Worm (Caenorhabditis elegans) whole organism, L2 larva: Measurements from ENCODE around the gene F11A5.17.

Experiments
- F13H6.1 ChIP-seq: sonication (generic microtip); optimal IDR thresholded peaks from 2 replicates; lab custom pipeline; 2016; ENCODE audit warnings: missing genetic modification characterization, missing compliant biosample characterization
- Y55F3AM.14 ChIP-seq: fragments of 200-800 bp; sonication (Bioruptor generic); optimal IDR thresholded peaks from 2 replicates; lab custom pipeline; 2018; ENCODE audit warnings: mild to moderate bottlenecking, missing genetic modification characterization, missing compliant biosample characterization
- ZK546.5 ChIP-seq: sonication (generic microtip); optimal IDR thresholded peaks from 2 replicates; lab custom pipeline; 2017; ENCODE audit warnings: missing biosample characterization, missing genetic modification characterization
- aly-2 ChIP-seq: fragments of 150-350 bp; optimal IDR thresholded peaks from 2 replicates; lab custom pipeline; 2014; ENCODE audit warnings: missing biosample characterization, missing genetic modification characterization
- blmp-1 ChIP-seq: sonication (generic microtip); optimal IDR thresholded peaks from 2 replicates; lab custom pipeline; 2017; ENCODE audit warnings: missing genetic modification characterization, mild to moderate bottlenecking, missing compliant biosample characterization, antibody characterized with exemption, moderate library complexity; ENCODE audit not compliant: insufficient read depth
- ceh-16 ChIP-seq: fragments of 150-350 bp; optimal IDR thresholded peaks from 2 replicates; lab custom pipeline; 2014; ENCODE audit warnings: missing biosample characterization, missing genetic modification characterization
- crh-2 ChIP-seq: sonication (generic microtip); optimal IDR thresholded peaks from 2 replicates; lab custom pipeline; 2017; ENCODE audit warnings: missing biosample characterization, missing genetic modification characterization
- elt-3 ChIP-seq: sonication (generic microtip); optimal IDR thresholded peaks from 2 replicates; lab custom pipeline; 2017; ENCODE audit warnings: missing biosample characterization, missing genetic modification characterization
- fos-1 ChIP-seq: fragments of 150-350 bp; optimal IDR thresholded peaks from 2 replicates; lab custom pipeline; 2014; ENCODE audit warnings: missing biosample characterization, missing genetic modification characterization
- gmeb-1 ChIP-seq: fragments of 150-350 bp; optimal IDR thresholded peaks from 2 replicates; lab custom pipeline; 2014; ENCODE audit warnings: missing biosample characterization, missing genetic modification characterization
- lin-13 ChIP-seq: fragments of 150-350 bp; optimal IDR thresholded peaks from 2 replicates; lab custom pipeline; 2014; ENCODE audit warnings: missing biosample characterization, missing genetic modification reagents, missing genetic modification characterization
- lsy-2 ChIP-seq, 2 experiments: fragments of 150-350 bp in 1 of 2; sonication (generic microtip) in 1 of 2; optimal IDR thresholded peaks; 2 replicates each; lab custom pipeline; 2014 to 2017; ENCODE audit warnings: missing biosample characterization in 2 of 2, missing genetic modification characterization in 2 of 2
- mab-5 ChIP-seq: fragments of 150-350 bp; optimal IDR thresholded peaks from 2 replicates; lab custom pipeline; 2014; ENCODE audit warnings: missing biosample characterization, missing genetic modification characterization
- mbf-1 ChIP-seq: sonication (generic microtip); optimal IDR thresholded peaks from 2 replicates; lab custom pipeline; 2017; ENCODE audit warnings: missing biosample characterization, missing genetic modification characterization
- mdl-1 ChIP-seq, 2 experiments: fragments of 150-350 bp in 1 of 2; sonication (generic microtip) in 1 of 2; optimal IDR thresholded peaks; 2 replicates each; lab custom pipeline; 2017; ENCODE audit warnings: missing biosample characterization in 2 of 2, missing genetic modification characterization in 2 of 2
- nhr-10 ChIP-seq: sonication (generic microtip); optimal IDR thresholded peaks from 2 replicates; lab custom pipeline; 2017; ENCODE audit warnings: missing biosample characterization, missing genetic modification characterization
- nhr-129 ChIP-seq: fragments of 150-350 bp; optimal IDR thresholded peaks from 2 replicates; lab custom pipeline; 2014; ENCODE audit warnings: missing biosample characterization, missing genetic modification characterization
- nhr-21 ChIP-seq: fragments of 150-350 bp; optimal IDR thresholded peaks from 2 replicates; lab custom pipeline; 2014; ENCODE audit warnings: missing biosample characterization, missing genetic modification characterization
- nhr-23 ChIP-seq: fragments of 150-350 bp; optimal IDR thresholded peaks from 2 replicates; lab custom pipeline; 2014; ENCODE audit warnings: missing biosample characterization, missing genetic modification reagents, missing genetic modification characterization
- nhr-237 ChIP-seq: fragments of 150-350 bp; optimal IDR thresholded peaks from 2 replicates; lab custom pipeline; 2014; ENCODE audit warnings: missing biosample characterization, missing genetic modification characterization
- nhr-25 ChIP-seq: fragments of 150-350 bp; sonication (generic microtip); optimal IDR thresholded peaks from 3 replicates; lab custom pipeline; 2014; ENCODE audit warnings: missing biosample characterization, missing genetic modification characterization
- nhr-6 ChIP-seq: fragments of 150-350 bp; optimal IDR thresholded peaks from 2 replicates; lab custom pipeline; 2014; ENCODE audit warnings: missing biosample characterization, missing genetic modification characterization
- peb-1 ChIP-seq: fragments of 150-350 bp; optimal IDR thresholded peaks from 2 replicates; lab custom pipeline; 2014; ENCODE audit warnings: missing biosample characterization, missing genetic modification characterization
- sem-4 ChIP-seq: fragments of 150-350 bp; optimal IDR thresholded peaks from 2 replicates; lab custom pipeline; 2014; ENCODE audit warnings: missing biosample characterization, missing genetic modification reagents, missing genetic modification characterization
- sma-9 ChIP-seq, 2 experiments: fragments of 150-350 bp in 1 of 2; sonication (generic microtip) in 1 of 2; optimal IDR thresholded peaks; 2 replicates each; lab custom pipeline; 2014 to 2016; ENCODE audit warnings: missing genetic modification characterization in 2 of 2, mild to moderate bottlenecking in 1 of 2, missing biosample characterization in 1 of 2, missing compliant biosample characterization in 1 of 2, missing genetic modification reagents in 1 of 2, moderate library complexity in 1 of 2
- snpc-4 ChIP-seq: fragments of 150-350 bp; optimal IDR thresholded peaks from 2 replicates; lab custom pipeline; 2014; ENCODE audit warnings: missing biosample characterization, missing genetic modification characterization
- unc-39 ChIP-seq: fragments of 150-350 bp; optimal IDR thresholded peaks from 2 replicates; lab custom pipeline; 2014; ENCODE audit warnings: missing biosample characterization, missing genetic modification characterization
- unc-55 ChIP-seq: fragments of 150-350 bp; sonication (generic microtip); optimal IDR thresholded peaks from 3 replicates; lab custom pipeline; 2014; ENCODE audit warnings: missing biosample characterization, missing genetic modification reagents, missing genetic modification characterization
- unc-62 ChIP-seq: fragments of 150-350 bp; optimal IDR thresholded peaks from 2 replicates; lab custom pipeline; 2014; ENCODE audit warnings: missing biosample characterization, missing genetic modification reagents, missing genetic modification characterization
- zag-1 ChIP-seq: fragments of 150-350 bp; optimal IDR thresholded peaks from 2 replicates; lab custom pipeline; 2014; ENCODE audit warnings: missing biosample characterization, missing genetic modification characterization
- ztf-1 ChIP-seq: fragments of 200-800 bp; sonication (Bioruptor generic); conservative IDR thresholded peaks from 2 replicates; pipeline ENCODE4 v1.3.6; 2022; ENCODE audit warnings: missing genetic modification characterization, missing compliant biosample characterization
- ztf-11 ChIP-seq: sonication (generic microtip); optimal IDR thresholded peaks from 2 replicates; lab custom pipeline; 2017; ENCODE audit warnings: missing biosample characterization, missing genetic modification characterization
- ztf-4 ChIP-seq: fragments of 150-350 bp; optimal IDR thresholded peaks from 2 replicates; lab custom pipeline; 2014; ENCODE audit warnings: missing biosample characterization, missing genetic modification characterization

F11A5.17 gene

ce11 chrV:16201730-16202129 is at the start of gene F11A5.17:
F11A5.17 (plus strand) TSS chrV:16202030.
- no peak for TF ChIP-seq mdl-1 (tag; optimal IDR thresholded peaks at IDR 0.05; lab: Kevin White, UChicago)
- TF ChIP-seq ztf-4 (tag; lab: Kevin White, UChicago) = no peak
- no peak for TF ChIP-seq mbf-1 (tag; lab: Kevin White, UChicago)
- no peak for TF ChIP-seq lsy-2 (tag; optimal IDR thresholded peaks at IDR 0.05; lab: Kevin White, UChicago)
- TF ChIP-seq elt-3 = no peak
- TF ChIP-seq nhr-237 (tag; lab: Kevin White, UChicago) = no peak
- no peak for TF ChIP-seq lin-13 (GFP tag; lab: Kevin White, UChicago)
- no peak for TF ChIP-seq ZK546.5 (tag; lab: Kevin White, UChicago)
- TF ChIP-seq nhr-25 (tag; lab: Kevin White, UChicago) = no peak
- no peak for TF ChIP-seq mab-5 (tag; lab: Kevin White, UChicago)

- no peak for TF ChIP-seq mdl-1 (tag; optimal IDR thresholded peaks at IDR 0.05; lab: Kevin White, UChicago)
- no peak for TF ChIP-seq nhr-21 (tag; lab: Kevin White, UChicago)
- TF ChIP-seq lin-13 (GFP tag; lab: Kevin White, UChicago) = no peak
- TF ChIP-seq Y55F3AM.14 = no peak
- no peak for TF ChIP-seq elt-3
- TF ChIP-seq ztf-1 = no peak
- no peak for TF ChIP-seq sem-4 (tag; lab: Kevin White, UChicago)
- no peak for TF ChIP-seq zag-1 (tag; lab: Kevin White, UChicago)
- TF ChIP-seq fos-1 = no peak
- no peak for TF ChIP-seq sma-9 (GFP tag; optimal IDR thresholded peaks at IDR 0.05; lab: Kevin White, UChicago)
- TF ChIP-seq sma-9 (tag; optimal IDR thresholded peaks at IDR 0.05; lab: Kevin White, UChicago) = no peak
- TF ChIP-seq ztf-4 (tag; lab: Kevin White, UChicago) = no peak
- TF ChIP-seq peb-1 (tag; lab: Kevin White, UChicago) = no peak
- TF ChIP-seq F13H6.1 (tag; lab: Kevin White, UChicago) = no peak
- no peak for TF ChIP-seq unc-55 (GFP tag; lab: Kevin White, UChicago)
- no peak for TF ChIP-seq nhr-237 (tag; lab: Kevin White, UChicago)
- TF ChIP-seq snpc-4 (tag; lab: Kevin White, UChicago) = no peak
- TF ChIP-seq ztf-11 = no peak
- no peak for TF ChIP-seq aly-2 (tag; lab: Kevin White, UChicago)
- TF ChIP-seq unc-62 (GFP tag; lab: Kevin White, UChicago) = no peak
- no peak for TF ChIP-seq unc-39 (tag; lab: Kevin White, UChicago)
Measured at ce11 chrV:16153375-16153774, 48.5 kb upstream of the F11A5.17 start, which contains the start of gene str-254. str-254 (minus strand) TSS chrV:16153475.

- TF ChIP-seq nhr-129 (tag; lab: Kevin White, UChicago) (no peak), nhr-10 (tag; lab: Kevin White, UChicago) (no peak), nhr-237 (tag; lab: Kevin White, UChicago) (no peak), ceh-16 (tag; lab: Kevin White, UChicago) (no peak), gmeb-1 (no peak), lin-13 (GFP tag; lab: Kevin White, UChicago) (no peak), zag-1 (tag; lab: Kevin White, UChicago) (no peak), unc-39 (tag; lab: Kevin White, UChicago) (no peak), elt-3 (no peak), crh-2 (tag; lab: Kevin White, UChicago) (no peak), aly-2 (tag; lab: Kevin White, UChicago) (no peak), ztf-11 (no peak)
Measured at ce11 chrV:16155111-16155510, 46.7 kb upstream of the F11A5.17 start, which contains the start of gene str-97. str-97 (minus strand) TSS chrV:16155211.

- no peak for TF ChIP-seq ztf-11
- TF ChIP-seq crh-2 (tag; lab: Kevin White, UChicago) = no peak
- no peak for TF ChIP-seq nhr-6 (tag; lab: Kevin White, UChicago)
- no peak for TF ChIP-seq lin-13 (GFP tag; lab: Kevin White, UChicago)
- TF ChIP-seq ZK546.5 (tag; lab: Kevin White, UChicago) = no peak
- TF ChIP-seq ztf-1 = no peak
- TF ChIP-seq aly-2 (tag; lab: Kevin White, UChicago) = no peak
- no peak for TF ChIP-seq blmp-1
- TF ChIP-seq nhr-25 (tag; lab: Kevin White, UChicago) = no peak
- TF ChIP-seq nhr-23 = no peak
- no peak for TF ChIP-seq ztf-4 (tag; lab: Kevin White, UChicago)
- TF ChIP-seq, all 48 proteins: peak for 0
Measured at ce11 chrV:16158391-16158790, 43.4 kb upstream of the F11A5.17 start, which contains the start of gene str-99. str-99 (minus strand) TSS chrV:16158491.
